Fruit fly (Drosophila melanogaster) whole organism, pupa: ENCODE data around the gene CG6125.

Source experiments
- CG10348 ChIP-seq: fragments of 200-800 bp; sonication (Bioruptor generic); IDR thresholded peaks from 2 replicates; pipeline ENCODE4 v1.3.6; 2022; ENCODE audit warnings: missing biosample characterization, missing genetic modification characterization
- CG12605 ChIP-seq: fragments of 200-800 bp; sonication (Bioruptor generic); IDR thresholded peaks from 2 replicates; pipeline ENCODE4 v1.3.6; 2022; ENCODE audit warnings: missing biosample characterization, missing genetic modification characterization
- CG13204 ChIP-seq: fragments of 200-800 bp; sonication (Bioruptor generic); optimal IDR thresholded peaks from 2 replicates; lab custom pipeline; 2018; ENCODE audit warnings: missing biosample characterization, mild to moderate bottlenecking, missing genetic modification characterization, moderate library complexity
- CG14655 ChIP-seq: fragments of 200-800 bp; sonication (Bioruptor generic); optimal IDR thresholded peaks from 3 replicates; lab custom pipeline; 2017; ENCODE audit warnings: mild to moderate bottlenecking, missing biosample characterization, missing genetic modification reagents, missing genetic modification characterization
- CG15710 ChIP-seq: fragments of 200-800 bp; sonication (Bioruptor generic); optimal IDR thresholded peaks from 2 replicates; lab custom pipeline; 2018; ENCODE audit warnings: missing biosample characterization, mild to moderate bottlenecking, missing genetic modification characterization, moderate library complexity
- CG32121 ChIP-seq: fragments of 200-800 bp; sonication (Bioruptor generic); IDR thresholded peaks from 2 replicates; pipeline ENCODE4 v1.3.6; 2022; ENCODE audit warnings: missing biosample characterization, missing genetic modification characterization
- CG34367 ChIP-seq: fragments of 200-800 bp; sonication (Bioruptor generic); optimal IDR thresholded peaks from 2 replicates; lab custom pipeline; 2018; ENCODE audit warnings: missing biosample characterization, mild to moderate bottlenecking, missing genetic modification characterization
- CG4496 ChIP-seq: fragments of 200-800 bp; sonication (Bioruptor generic); IDR thresholded peaks from 3 replicates; pipeline ENCODE4 v1.3.6; 2022; ENCODE audit warnings: missing biosample characterization, missing genetic modification characterization
- CG8159 ChIP-seq: fragments of 200-800 bp; sonication (Bioruptor generic); optimal IDR thresholded peaks from 3 replicates; lab custom pipeline; 2018; ENCODE audit warnings: missing biosample characterization, mild to moderate bottlenecking, missing genetic modification characterization, moderate library complexity
- CG8301 ChIP-seq: fragments of 200-800 bp; sonication (Bioruptor generic); optimal IDR thresholded peaks from 2 replicates; lab custom pipeline; 2018; ENCODE audit warnings: missing biosample characterization, mild to moderate bottlenecking, missing genetic modification characterization
- CG9948 ChIP-seq: fragments of 200-800 bp; sonication (Bioruptor generic); optimal IDR thresholded peaks from 2 replicates; lab custom pipeline; 2018; ENCODE audit warnings: missing biosample characterization, mild to moderate bottlenecking, missing genetic modification characterization, moderate library complexity
- D1 ChIP-seq: fragments of 200-800 bp; sonication (Bioruptor generic); optimal IDR thresholded peaks from 2 replicates; lab custom pipeline; 2018; ENCODE audit warnings: missing biosample characterization, mild to moderate bottlenecking, missing genetic modification characterization, moderate library complexity
- EcR ChIP-seq: fragments of 200-800 bp; sonication (Bioruptor generic); optimal IDR thresholded peaks from 3 replicates; lab custom pipeline; 2019; ENCODE audit warnings: missing biosample characterization, missing genetic modification characterization, mild to moderate bottlenecking, moderate library complexity, missing genetic modification reagents
- Ets98B ChIP-seq: fragments of 200-800 bp; sonication (Bioruptor generic); IDR thresholded peaks from 2 replicates; pipeline ENCODE4 v1.3.6; 2022; ENCODE audit warnings: missing biosample characterization, missing genetic modification characterization
- Pif1A ChIP-seq: fragments of 200-800 bp; sonication (Bioruptor generic); optimal IDR thresholded peaks from 3 replicates; lab custom pipeline; 2016; ENCODE audit warnings: missing biosample characterization, missing genetic modification characterization
- Pif1B ChIP-seq: fragments of 200-800 bp; sonication (Bioruptor generic); optimal IDR thresholded peaks from 3 replicates; lab custom pipeline; 2016; ENCODE audit warnings: missing biosample characterization, missing genetic modification characterization
- Snoo ChIP-seq: fragments of 200-800 bp; sonication (Bioruptor generic); optimal IDR thresholded peaks from 3 replicates; lab custom pipeline; 2017; ENCODE audit warnings: missing biosample characterization, mild to moderate bottlenecking, missing genetic modification characterization, inconsistent platforms
- fd96Ca ChIP-seq: fragments of 200-800 bp; sonication (Bioruptor generic); IDR thresholded peaks from 3 replicates; pipeline ENCODE4 v1.3.6; 2022; ENCODE audit warnings: missing biosample characterization, missing genetic modification characterization
- gl ChIP-seq: fragments of 200-800 bp; sonication (Bioruptor generic); optimal IDR thresholded peaks from 2 replicates; lab custom pipeline; 2018; ENCODE audit warnings: missing biosample characterization, mild to moderate bottlenecking, missing genetic modification characterization
- rn ChIP-seq: fragments of 200-800 bp; sonication (Bioruptor generic); IDR thresholded peaks from 2 replicates; pipeline ENCODE4 v1.3.6; 2022; ENCODE audit warnings: missing biosample characterization, missing genetic modification characterization

Gene CG6125

dm6 chr3R:15417761-15418754, 11.2 kb upstream of the CG6125 start:
- TF ChIP-seq D1 (no peak), CG13204 (GFP tag; lab: Kevin White, UChicago) (no peak), Ets98B (GFP tag; lab: Robert Waterston, UW) (no peak), fd96Ca (GFP tag; lab: Robert Waterston, UW) (no peak), Pif1B (no peak), CG8301 (no peak), EcR (GFP tag; lab: Kevin White, UChicago) (no peak)
- TF ChIP-seq, all 21 proteins: peak for 0

dm6 chr3R:15414936-15415601, 8.2 kb upstream of the CG6125 start:
- TF ChIP-seq CG14655 (GFP tag; lab: Kevin White, UChicago): no peak
- no peak for TF ChIP-seq CG34367 (tag; lab: Kevin White, UChicago)
- TF ChIP-seq Snoo: no peak
- no peak for TF ChIP-seq CG10348 (GFP tag; lab: Robert Waterston, UW)
- no peak for TF ChIP-seq Pif1A (GFP tag; lab: Kevin White, UChicago)
- no peak for TF ChIP-seq rn
- TF ChIP-seq CG4496: no peak

dm6 chr3R:15410689-15411587, 4.1 kb upstream of the CG6125 start:
- no peak for TF ChIP-seq CG15710 (tag; lab: Kevin White, UChicago)
- peak; percentile 89 for TF ChIP-seq EcR (GFP tag; lab: Kevin White, UChicago)
- TF ChIP-seq CG13204 (GFP tag; lab: Kevin White, UChicago): peak; percentile 24

dm6 chr3R:15409772-15410688, 3.2 kb upstream of the CG6125 start:
- TF ChIP-seq gl: no peak
- peak; percentile 71; the same call in 2 of the 3 replicates for TF ChIP-seq CG4496
- peak; percentile 28 for TF ChIP-seq Snoo
- peak; percentile 10; the same call in 1 of the 2 replicates for TF ChIP-seq rn
- TF ChIP-seq Ets98B (GFP tag; lab: Robert Waterston, UW): peak; percentile 62
- peak; percentile 19 for TF ChIP-seq CG14655 (GFP tag; lab: Kevin White, UChicago)
- TF ChIP-seq CG32121 (GFP tag; lab: Robert Waterston, UW): peak; percentile 24; the same call in 1 of the 2 replicates
- peak; percentile 73; the same call in 1 of the 3 replicates for TF ChIP-seq fd96Ca (GFP tag; lab: Robert Waterston, UW)
- no peak for TF ChIP-seq Pif1B
- TF ChIP-seq CG8159: peak; percentile 9

- peak; percentile 75 for TF ChIP-seq fd96Ca (GFP tag; lab: Robert Waterston, UW)
- peak; percentile 27 for TF ChIP-seq CG13204 (GFP tag; lab: Kevin White, UChicago)
- peak; percentile 69 for TF ChIP-seq CG32121 (GFP tag; lab: Robert Waterston, UW)
- TF ChIP-seq Ets98B (GFP tag; lab: Robert Waterston, UW): peak; percentile 74; the same call in 1 of the 2 replicates
- peak; percentile 54; the same call in 1 of the 2 replicates for TF ChIP-seq rn
- TF ChIP-seq CG34367 (tag; lab: Kevin White, UChicago): no peak
- TF ChIP-seq CG10348 (GFP tag; lab: Robert Waterston, UW): 0 out of 2 replicates have a peak, but pooled peaks have one; percentile 17
- TF ChIP-seq Pif1B: peak; percentile 0
- TF ChIP-seq CG15710 (tag; lab: Kevin White, UChicago): no peak
- no peak for TF ChIP-seq CG9948 (tag; lab: Kevin White, UChicago)
- no peak for TF ChIP-seq D1
- no peak for TF ChIP-seq CG12605 (GFP tag; lab: Robert Waterston, UW)
- peak; percentile 29 for TF ChIP-seq Pif1A (GFP tag; lab: Kevin White, UChicago)
- TF ChIP-seq CG14655 (GFP tag; lab: Kevin White, UChicago): peak; percentile 16
- TF ChIP-seq gl: no peak
Measured at dm6 chr3R:15409110-15409771, 2.4 kb upstream of the CG6125 start.
